Worm (Caenorhabditis elegans) whole organism, midembryonic: ENCODE data around the gene sre-33.

Experiments
- T22C8.4 ChIP-seq: fragments of 200-800 bp; sonication (Bioruptor generic); IDR thresholded peaks from 2 replicates; pipeline ENCODE4 v1.3.6; 2022; ENCODE audit warnings: missing genetic modification characterization, missing compliant biosample characterization
- cog-1 ChIP-seq: sonication (generic microtip); optimal IDR thresholded peaks from 2 replicates; lab custom pipeline; 2016; ENCODE audit warnings: missing genetic modification characterization, missing compliant biosample characterization
- flt-1 ChIP-seq: fragments of 200-800 bp; sonication (Bioruptor generic); IDR thresholded peaks from 2 replicates; pipeline ENCODE4 v1.3.6; 2022; ENCODE audit warnings: missing genetic modification characterization, missing compliant biosample characterization
- klf-2 ChIP-seq: fragments of 200-800 bp; sonication (Bioruptor generic); conservative IDR thresholded peaks from 2 replicates; pipeline ENCODE4 v1.3.6; 2022; ENCODE audit warnings: missing genetic modification reagents, missing genetic modification characterization, missing compliant biosample characterization
- med-1 ChIP-seq: sonication (generic microtip); optimal IDR thresholded peaks from 2 replicates; lab custom pipeline; 2017; ENCODE audit warnings: missing genetic modification characterization, mild to moderate bottlenecking, missing compliant biosample characterization, antibody characterized with exemption, missing genetic modification reagents; ENCODE audit not compliant: insufficient read depth
- tab-1 ChIP-seq: fragments of 200-800 bp; sonication (Bioruptor generic); IDR thresholded peaks from 2 replicates; pipeline ENCODE4 v1.3.6; 2022; ENCODE audit warnings: missing genetic modification characterization, missing compliant biosample characterization
- ztf-23 ChIP-seq: fragments of 200-800 bp; sonication (Bioruptor generic); IDR thresholded peaks from 2 replicates; pipeline ENCODE4 v1.3.6; 2022; ENCODE audit warnings: missing genetic modification reagents, missing genetic modification characterization, missing compliant biosample characterization
- ztf-29 ChIP-seq: fragments of 200-800 bp; sonication (Bioruptor generic); IDR thresholded peaks from 2 replicates; pipeline ENCODE4 v1.3.6; 2022; ENCODE audit warnings: missing genetic modification reagents, missing genetic modification characterization, missing compliant biosample characterization

DNA sequence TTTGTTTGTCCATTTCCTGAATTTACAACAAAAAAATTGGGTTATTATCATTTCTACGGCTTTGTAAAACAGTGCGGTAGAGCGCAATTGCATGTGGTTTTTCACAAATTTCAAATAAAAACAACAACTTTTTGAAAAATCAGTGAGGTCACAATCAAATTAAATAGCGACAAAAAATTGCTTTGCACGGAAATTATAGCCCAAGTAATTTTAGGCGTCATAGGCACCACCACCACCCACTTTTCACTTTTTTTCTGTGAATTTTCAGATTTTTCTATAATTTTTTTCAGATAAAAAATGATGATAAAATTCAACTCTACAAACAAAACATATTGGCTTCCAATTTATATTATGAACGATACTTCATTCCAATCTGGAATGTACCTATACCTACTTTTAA, 4.2 kb downstream of the sre-33 start, which contains the start of gene sre-38:
- TF ChIP-seq klf-2 (GFP tag; lab: Robert Waterston, UW) (no peak), T22C8.4 (GFP tag; lab: Robert Waterston, UW) (no peak), ztf-23 (GFP tag; lab: Robert Waterston, UW) (no peak), cog-1 (tag; lab: Kevin White, UChicago) (no peak), med-1 (no peak), tab-1 (GFP tag; lab: Robert Waterston, UW) (no peak), flt-1 (GFP tag; lab: Robert Waterston, UW) (no peak), ztf-29 (GFP tag; lab: Robert Waterston, UW) (no peak)
